Fruit fly (Drosophila melanogaster) whole organism, wandering third instar larva: ENCODE data around the gene by.
A peak's percentile ranks its signal among the peaks of the same experiment; 100 is the strongest.

Experiments used
- CG32264 ChIP-seq: fragments of 200-800 bp; sonication (Bioruptor generic); optimal IDR thresholded peaks from 2 replicates; lab custom pipeline; 2016; ENCODE audit warnings: missing biosample characterization, missing genetic modification characterization
- CG9705 ChIP-seq: fragments of 200-800 bp; sonication (Bioruptor generic); optimal IDR thresholded peaks from 2 replicates; lab custom pipeline; 2018; ENCODE audit warnings: missing biosample characterization, mild to moderate bottlenecking, missing genetic modification characterization
- CrebA ChIP-seq: fragments of 200-800 bp; sonication (Bioruptor generic); optimal IDR thresholded peaks from 2 replicates; lab custom pipeline; 2016; ENCODE audit warnings: missing biosample characterization, mild to moderate bottlenecking, missing genetic modification characterization, borderline replicate concordance
- Dfd ChIP-seq: fragments of >200 bp; optimal IDR thresholded peaks from 2 replicates; lab custom pipeline; 2017; ENCODE audit warnings: missing biosample characterization, missing genetic modification characterization
- Dif ChIP-seq: fragments of 200-275, 200-300 bp; sonication (Bioruptor generic); optimal IDR thresholded peaks from 2 replicates; lab custom pipeline; 2018; ENCODE audit warnings: missing biosample characterization, missing genetic modification characterization; ENCODE audit not compliant: partially characterized antibody
- GATAd ChIP-seq: sonication (Bioruptor generic); optimal IDR thresholded peaks from 2 replicates; lab custom pipeline; 2016; ENCODE audit warnings: missing biosample characterization, missing genetic modification characterization
- HLH106 ChIP-seq: fragments of 200-800 bp; optimal IDR thresholded peaks from 3 replicates; lab custom pipeline; 2019; ENCODE audit warnings: missing biosample characterization, mild to moderate bottlenecking, missing genetic modification characterization, moderate library complexity
- Hnf4 ChIP-seq: fragments of 200-800 bp; sonication (Bioruptor generic); optimal IDR thresholded peaks from 2 replicates; lab custom pipeline; 2016; ENCODE audit warnings: missing biosample characterization, mild to moderate bottlenecking, missing genetic modification characterization
- Hr78 ChIP-seq: fragments of >200 bp; optimal IDR thresholded peaks from 2 replicates; lab custom pipeline; 2017; ENCODE audit warnings: missing biosample characterization, missing genetic modification characterization
- Hr83 ChIP-seq: fragments of 200-300 bp; sonication (Bioruptor generic); optimal IDR thresholded peaks from 2 replicates; lab custom pipeline; 2016; ENCODE audit warnings: missing biosample characterization, mild to moderate bottlenecking, missing genetic modification characterization, moderate library complexity; ENCODE audit not compliant: poor library complexity, severe bottlenecking
- Jra ChIP-seq: sonication (Bioruptor generic); optimal IDR thresholded peaks from 2 replicates; lab custom pipeline; 2016; ENCODE audit warnings: missing biosample characterization, missing genetic modification characterization
- Mio ChIP-seq: sonication (Bioruptor generic); optimal IDR thresholded peaks from 2 replicates; lab custom pipeline; 2016; ENCODE audit warnings: missing biosample characterization, missing genetic modification characterization
- Myc ChIP-seq: fragments of >200 bp; optimal IDR thresholded peaks from 2 replicates; lab custom pipeline; 2017
- N ChIP-seq: fragments of >200 bp; optimal IDR thresholded peaks from 2 replicates; lab custom pipeline; 2018; ENCODE audit warnings: missing biosample characterization, missing external identifiers, missing genetic modification characterization
- OdsH ChIP-seq: fragments of 200-800 bp; sonication (Bioruptor generic); optimal IDR thresholded peaks from 2 replicates; lab custom pipeline; 2016; ENCODE audit warnings: missing biosample characterization, mild to moderate bottlenecking, missing genetic modification characterization
- Rel ChIP-seq, 2 experiments: fragments of 200-800 bp; sonication (Bioruptor generic) in 1 of 2; optimal IDR thresholded peaks; 2 replicates in 1 of 2; 3 replicates in 1 of 2; lab custom pipeline; 2016 to 2019; ENCODE audit warnings: mild to moderate bottlenecking in 2 of 2, missing biosample characterization in 2 of 2, missing genetic modification characterization in 2 of 2, moderate library complexity in 1 of 2
- Sp1 ChIP-seq: fragments of 200-800 bp; sonication (Bioruptor generic); optimal IDR thresholded peaks from 3 replicates; lab custom pipeline; 2019; ENCODE audit warnings: missing biosample characterization, mild to moderate bottlenecking, missing genetic modification characterization, moderate library complexity
- Vsx2 ChIP-seq: fragments of 200-300, 225-300 bp; sonication (Bioruptor generic); optimal IDR thresholded peaks from 2 replicates; lab custom pipeline; 2018; ENCODE audit warnings: missing biosample characterization, missing genetic modification characterization; ENCODE audit not compliant: partially characterized antibody
- br ChIP-seq: fragments of 200-800 bp; sonication (Bioruptor generic); optimal IDR thresholded peaks from 2 replicates; lab custom pipeline; 2016; ENCODE audit warnings: missing biosample characterization, missing genetic modification characterization
- brk ChIP-seq: fragments of 200-800 bp; sonication (Bioruptor generic); optimal IDR thresholded peaks from 2 replicates; lab custom pipeline; 2016; ENCODE audit warnings: missing biosample characterization, mild to moderate bottlenecking, missing genetic modification characterization
- dl ChIP-seq, 2 experiments: fragments of 175-275, 200-275 bp in 1 of 2; fragments of 200-275 bp in 1 of 2; sonication (Bioruptor generic); optimal IDR thresholded peaks; lab custom pipeline; 2018; ENCODE audit warnings: mild to moderate bottlenecking in 2 of 2, missing biosample characterization in 2 of 2, missing genetic modification characterization in 2 of 2, moderate library complexity in 2 of 2; ENCODE audit not compliant: partially characterized antibody in 2 of 2, insufficient read depth in 1 of 2
- dmrt93B ChIP-seq: fragments of 200-800 bp; sonication (Bioruptor generic); optimal IDR thresholded peaks from 2 replicates; lab custom pipeline; 2018; ENCODE audit warnings: missing biosample characterization, mild to moderate bottlenecking, missing genetic modification characterization
- dsf ChIP-seq: sonication (Bioruptor generic); optimal IDR thresholded peaks from 2 replicates; lab custom pipeline; 2016; ENCODE audit warnings: missing biosample characterization, missing genetic modification characterization, borderline replicate concordance
- ey ChIP-seq: fragments of 200-800 bp; sonication (Bioruptor generic); optimal IDR thresholded peaks from 2 replicates; lab custom pipeline; 2016; ENCODE audit warnings: missing biosample characterization, missing genetic modification characterization
- foxo ChIP-seq, 2 experiments: fragments of 200-800 bp; sonication (Bioruptor generic); optimal IDR thresholded peaks; 2 replicates in 1 of 2; 3 replicates in 1 of 2; lab custom pipeline; 2016 to 2017; ENCODE audit warnings: missing biosample characterization in 2 of 2, missing genetic modification characterization in 2 of 2
- fru ChIP-seq: fragments of 200-800 bp; sonication (Bioruptor generic); optimal IDR thresholded peaks from 3 replicates; lab custom pipeline; 2016; ENCODE audit warnings: missing biosample characterization, mild to moderate bottlenecking, missing genetic modification characterization
- h ChIP-seq: fragments of 200-800 bp; sonication (Bioruptor generic); optimal IDR thresholded peaks from 3 replicates; lab custom pipeline; 2016; ENCODE audit warnings: missing biosample characterization, mild to moderate bottlenecking, missing genetic modification characterization
- jim ChIP-seq: fragments of 175-275, 200-325 bp; sonication (Bioruptor generic); optimal IDR thresholded peaks from 2 replicates; lab custom pipeline; 2016; ENCODE audit warnings: missing biosample characterization, mild to moderate bottlenecking, missing genetic modification characterization
- lola ChIP-seq: fragments of >200 bp; optimal IDR thresholded peaks from 2 replicates; lab custom pipeline; 2017; ENCODE audit warnings: missing biosample characterization, missing genetic modification characterization
- psq ChIP-seq: fragments of 200-800 bp; sonication (Bioruptor generic); optimal IDR thresholded peaks from 3 replicates; lab custom pipeline; 2017; ENCODE audit warnings: missing biosample characterization, mild to moderate bottlenecking, missing genetic modification characterization, moderate library complexity
- rgr ChIP-seq: fragments of 200-800 bp; sonication (Bioruptor generic); optimal IDR thresholded peaks from 3 replicates; lab custom pipeline; 2016; ENCODE audit warnings: missing biosample characterization, mild to moderate bottlenecking, missing genetic modification characterization
- sage ChIP-seq: fragments of 200-800 bp; sonication (Bioruptor generic); optimal IDR thresholded peaks from 2 replicates; lab custom pipeline; 2016; ENCODE audit warnings: missing biosample characterization, mild to moderate bottlenecking, missing genetic modification characterization
- sv ChIP-seq: fragments of 200-800 bp; sonication (Bioruptor generic); optimal IDR thresholded peaks from 3 replicates; lab custom pipeline; 2016; ENCODE audit warnings: missing biosample characterization, missing genetic modification characterization
- tai ChIP-seq: sonication (Bioruptor generic); optimal IDR thresholded peaks from 2 replicates; lab custom pipeline; 2016; ENCODE audit warnings: missing biosample characterization, missing genetic modification characterization
- usp ChIP-seq: fragments of >200 bp; optimal IDR thresholded peaks from 2 replicates; lab custom pipeline; 2017; ENCODE audit warnings: missing biosample characterization, missing genetic modification characterization
- woc ChIP-seq: sonication (Bioruptor generic); optimal IDR thresholded peaks from 2 replicates; lab custom pipeline; 2016; ENCODE audit warnings: missing biosample characterization, mild to moderate bottlenecking, missing genetic modification characterization

The by gene

dm6 chr3R:9532437-9533180 lies at the start of gene by:
by (minus strand) TSS chr3R:9533011.
- peak; percentile 74 to 83 for TF ChIP-seq dl (GFP tag; optimal IDR thresholded peaks at IDR 0.05; lab: Kevin White, UChicago; ENCODE audit: insufficient read depth in 1 of 2, partially characterized antibody in 2 of 2)
- TF ChIP-seq Hr83 (GFP tag; lab: Kevin White, UChicago), result peak; percentile 15
- TF ChIP-seq Hr78 (GFP tag; lab: Kevin White, UChicago), result no peak
- peak; percentile 37 for TF ChIP-seq Vsx2 (GFP tag; lab: Kevin White, UChicago)
- TF ChIP-seq Dif (GFP tag; lab: Kevin White, UChicago), result peak; percentile 82
- peak; percentile 84 for TF ChIP-seq jim (GFP tag; lab: Kevin White, UChicago)
- no peak for TF ChIP-seq OdsH (GFP tag; lab: Kevin White, UChicago)
- TF ChIP-seq ey (GFP tag; lab: Kevin White, UChicago), result no peak

- TF ChIP-seq Rel (GFP tag; optimal IDR thresholded peaks at IDR 0.05; lab: Kevin White, UChicago), result no peak
- TF ChIP-seq Rel (tag; optimal IDR thresholded peaks at IDR 0.05; lab: Kevin White, UChicago), result no peak
- no peak for TF ChIP-seq psq (GFP tag; lab: Kevin White, UChicago)
- no peak for TF ChIP-seq dmrt93B (GFP tag; lab: Kevin White, UChicago)
- TF ChIP-seq usp (GFP tag; lab: Kevin White, UChicago), result no peak
- TF ChIP-seq Dfd (GFP tag; lab: Kevin White, UChicago), result no peak
- TF ChIP-seq Vsx2 (GFP tag; lab: Kevin White, UChicago), result no peak
- TF ChIP-seq fru, result no peak
- TF ChIP-seq Hnf4 (GFP tag; lab: Kevin White, UChicago), result no peak
- no peak for TF ChIP-seq Dif (GFP tag; lab: Kevin White, UChicago)
- TF ChIP-seq dl (GFP tag; optimal IDR thresholded peaks at IDR 0.05; lab: Kevin White, UChicago; ENCODE audit: insufficient read depth in 1 of 2, partially characterized antibody in 2 of 2), result no peak
- no peak for TF ChIP-seq Hr78 (GFP tag; lab: Kevin White, UChicago)
- TF ChIP-seq sage (GFP tag; lab: Kevin White, UChicago), result no peak
- no peak for TF ChIP-seq h (GFP tag; lab: Kevin White, UChicago)
- TF ChIP-seq dsf (GFP tag; lab: Kevin White, UChicago), result no peak
- no peak for TF ChIP-seq CrebA
- TF ChIP-seq CG9705 (GFP tag; lab: Kevin White, UChicago), result no peak
Observed at dm6 chr3R:9581973-9582372, 49.2 kb upstream of the by start.

- peak in 1 of 2 experiments; percentile 12 for TF ChIP-seq foxo (GFP tag; optimal IDR thresholded peaks at IDR 0.05; lab: Kevin White, UChicago)
- no peak for TF ChIP-seq Jra (GFP tag; lab: Kevin White, UChicago)
- no peak for TF ChIP-seq dmrt93B (GFP tag; lab: Kevin White, UChicago)
- TF ChIP-seq Rel (GFP tag; optimal IDR thresholded peaks at IDR 0.05; lab: Kevin White, UChicago), result no peak
- peak; percentile 41 for TF ChIP-seq Rel (tag; optimal IDR thresholded peaks at IDR 0.05; lab: Kevin White, UChicago)
- peak; percentile 15 for TF ChIP-seq h (GFP tag; lab: Kevin White, UChicago)
- TF ChIP-seq HLH106, result peak; percentile 19
Observed at dm6 chr3R:9581089-9581520, 48.3 kb upstream of the by start, which contains the start of gene CG8301. CG8301 (plus strand) TSS chr3R:9581306.

dm6 chr3R:9577382-9578137 lies 44.7 kb upstream of the by start, which contains the start of the genes Kap-alpha3 and Son:
Kap-alpha3 (minus strand) TSS chr3R:9577733.
Son (plus strand) TSS chr3R:9578042.
- TF ChIP-seq woc (GFP tag; lab: Kevin White, UChicago) (peak; percentile 93), sv (GFP tag; lab: Kevin White, UChicago) (peak; percentile 91), dl (GFP tag; optimal IDR thresholded peaks at IDR 0.05; lab: Kevin White, UChicago; ENCODE audit: insufficient read depth in 1 of 2, partially characterized antibody in 2 of 2) (no peak), N (GFP tag; lab: Kevin White, UChicago) (no peak), HLH106 (peak; percentile 90), dmrt93B (GFP tag; lab: Kevin White, UChicago) (peak; percentile 96), br (peak; percentile 91), tai (no peak), dsf (GFP tag; lab: Kevin White, UChicago) (peak; percentile 82), CG9705 (GFP tag; lab: Kevin White, UChicago) (peak; percentile 95), lola (GFP tag; lab: Kevin White, UChicago) (no peak), fru (peak; percentile 91), Rel (GFP tag; optimal IDR thresholded peaks at IDR 0.05; lab: Kevin White, UChicago) (no peak), Rel (tag; optimal IDR thresholded peaks at IDR 0.05; lab: Kevin White, UChicago) (peak; percentile 90), Dfd (GFP tag; lab: Kevin White, UChicago) (no peak), Jra (GFP tag; lab: Kevin White, UChicago) (peak; percentile 88), brk (GFP tag; lab: Kevin White, UChicago) (no peak), rgr (GFP tag; lab: Kevin White, UChicago) (peak; percentile 94), psq (GFP tag; lab: Kevin White, UChicago) (peak; percentile 80), foxo (GFP tag; optimal IDR thresholded peaks at IDR 0.05; lab: Kevin White, UChicago) (peak; percentile 58 to 92), Hr83 (GFP tag; lab: Kevin White, UChicago) (peak; percentile 83), Sp1 (GFP tag; lab: Kevin White, UChicago) (peak; percentile 91), OdsH (GFP tag; lab: Kevin White, UChicago) (peak; percentile 82), Myc (peak; percentile 80), GATAd (GFP tag; lab: Kevin White, UChicago) (peak; percentile 33), CG32264 (peak; percentile 84), Mio (GFP tag; lab: Kevin White, UChicago) (peak; percentile 79)
